Worm (Caenorhabditis elegans) whole organism, young adult: ENCODE data around the gene F41G3.6.

Source experiments
- B0019.2 ChIP-seq: fragments of 200-800 bp; sonication (Bioruptor generic); conservative IDR thresholded peaks from 2 replicates; pipeline ENCODE4 v1.3.6; 2022; ENCODE audit warnings: missing genetic modification reagents, missing genetic modification characterization, missing compliant biosample characterization
- B0261.1 ChIP-seq: sonication (generic microtip); optimal IDR thresholded peaks from 2 replicates; lab custom pipeline; 2016; ENCODE audit warnings: mild to moderate bottlenecking, missing genetic modification characterization, moderate library complexity, missing compliant biosample characterization
- B0336.3 ChIP-seq: fragments of 200-800 bp; sonication (Bioruptor generic); IDR thresholded peaks from 2 replicates; pipeline ENCODE4 v1.3.6; 2022; ENCODE audit warnings: missing genetic modification characterization, missing compliant biosample characterization
- F33H1.4 ChIP-seq: fragments of 200-800 bp; sonication (Bioruptor generic); IDR thresholded peaks from 2 replicates; pipeline ENCODE4 v1.3.6; 2022; ENCODE audit warnings: missing genetic modification reagents, missing genetic modification characterization, missing compliant biosample characterization
- F49E8.2 ChIP-seq: sonication (generic microtip); optimal IDR thresholded peaks from 3 replicates; lab custom pipeline; 2017; ENCODE audit warnings: missing genetic modification characterization, mild to moderate bottlenecking, missing compliant biosample characterization, antibody characterized with exemption, moderate library complexity; ENCODE audit not compliant: insufficient read depth
- F57A8.1 ChIP-seq: fragments of 200-800 bp; sonication (Bioruptor generic); optimal IDR thresholded peaks from 2 replicates; lab custom pipeline; 2018; ENCODE audit warnings: mild to moderate bottlenecking, missing genetic modification characterization, moderate library complexity, missing compliant biosample characterization
- Y53F4B.3 ChIP-seq: fragments of 200-800 bp; sonication (Bioruptor generic); IDR thresholded peaks from 2 replicates; pipeline ENCODE4 v1.3.6; 2022; ENCODE audit warnings: missing genetic modification reagents, missing genetic modification characterization, missing compliant biosample characterization
- Y79H2A.3 ChIP-seq: fragments of 200-800 bp; sonication (Bioruptor generic); conservative IDR thresholded peaks from 2 replicates; pipeline ENCODE4 v1.3.6; 2022; ENCODE audit warnings: missing genetic modification reagents, missing genetic modification characterization, missing compliant biosample characterization
- Y95B8A.8 ChIP-seq: fragments of 200-800 bp; sonication (Bioruptor generic); IDR thresholded peaks from 2 replicates; pipeline ENCODE4 v1.3.6; 2022; ENCODE audit warnings: missing genetic modification reagents, missing genetic modification characterization, missing compliant biosample characterization
- akir-1 ChIP-seq: fragments of 200-800 bp; sonication (Bioruptor generic); optimal IDR thresholded peaks from 2 replicates; lab custom pipeline; 2018; ENCODE audit warnings: mild to moderate bottlenecking, missing genetic modification characterization, moderate library complexity, missing compliant biosample characterization
- ccch-3 ChIP-seq: fragments of 200-800 bp; sonication (Bioruptor generic); optimal IDR thresholded peaks from 2 replicates; lab custom pipeline; 2018; ENCODE audit warnings: mild to moderate bottlenecking, missing genetic modification characterization, missing compliant biosample characterization
- cebp-2 ChIP-seq: fragments of 200-800 bp; sonication (Bioruptor generic); IDR thresholded peaks from 2 replicates; pipeline ENCODE4 v1.3.6; 2022; ENCODE audit warnings: missing genetic modification characterization, missing compliant biosample characterization
- ceh-27 ChIP-seq: fragments of 200-800 bp; sonication (Bioruptor generic); optimal IDR thresholded peaks from 2 replicates; lab custom pipeline; 2018; ENCODE audit warnings: mild to moderate bottlenecking, missing genetic modification characterization, moderate library complexity, missing compliant biosample characterization
- ceh-79 ChIP-seq: sonication (generic microtip); optimal IDR thresholded peaks from 2 replicates; lab custom pipeline; 2017; ENCODE audit warnings: mild to moderate bottlenecking, missing genetic modification characterization, missing compliant biosample characterization
- dpff-1 ChIP-seq: sonication (generic microtip); optimal IDR thresholded peaks from 2 replicates; lab custom pipeline; 2017; ENCODE audit warnings: mild to moderate bottlenecking, missing genetic modification characterization, missing compliant biosample characterization
- egrh-3 ChIP-seq: fragments of 200-800 bp; sonication (Bioruptor generic); IDR thresholded peaks from 2 replicates; pipeline ENCODE4 v1.3.6; 2022; ENCODE audit warnings: missing genetic modification reagents, missing genetic modification characterization, missing compliant biosample characterization
- hmg-1.2 ChIP-seq: fragments of 200-800 bp; sonication (Bioruptor generic); IDR thresholded peaks from 2 replicates; pipeline ENCODE4 v1.3.6; 2022; ENCODE audit warnings: missing genetic modification reagents, missing genetic modification characterization, missing compliant biosample characterization
- hmg-20 ChIP-seq: fragments of 200-800 bp; sonication (Bioruptor generic); IDR thresholded peaks from 2 replicates; pipeline ENCODE4 v1.3.6; 2022; ENCODE audit warnings: missing genetic modification reagents, missing genetic modification characterization, missing compliant biosample characterization
- hsf-1 ChIP-seq: fragments of 200-800 bp; sonication (Bioruptor generic); IDR thresholded peaks from 2 replicates; pipeline ENCODE4 v1.3.6; 2022; ENCODE audit warnings: missing genetic modification reagents, missing genetic modification characterization, missing compliant biosample characterization
- let-526 ChIP-seq: fragments of 200-800 bp; sonication (Bioruptor generic); IDR thresholded peaks from 2 replicates; pipeline ENCODE4 v1.3.6; 2022; ENCODE audit warnings: missing genetic modification reagents, missing genetic modification characterization, missing compliant biosample characterization
- lin-35 ChIP-seq, 3 experiments: fragments of 150-350 bp in 2 of 3; sonication (generic microtip) in 1 of 3; optimal IDR thresholded peaks; 2 replicates each; lab custom pipeline; 2014 to 2018; ENCODE audit warnings: missing biosample characterization in 3 of 3, missing genetic modification characterization in 3 of 3, missing genetic modification reagents in 3 of 3
- lin-54 ChIP-seq: fragments of 200-800 bp; sonication (Bioruptor generic); optimal IDR thresholded peaks from 2 replicates; lab custom pipeline; 2018; ENCODE audit warnings: mild to moderate bottlenecking, missing genetic modification characterization, missing compliant biosample characterization
- lsl-1 ChIP-seq: fragments of 200-800 bp; sonication (Bioruptor generic); optimal IDR thresholded peaks from 2 replicates; lab custom pipeline; 2018; ENCODE audit warnings: mild to moderate bottlenecking, missing genetic modification characterization, moderate library complexity, missing compliant biosample characterization
- madf-8 ChIP-seq: fragments of 200-800 bp; sonication (Bioruptor generic); conservative IDR thresholded peaks from 2 replicates; pipeline ENCODE4 v1.3.6; 2022; ENCODE audit warnings: missing genetic modification reagents, missing genetic modification characterization, missing compliant biosample characterization
- mcd-1 ChIP-seq: fragments of 200-800 bp; sonication (Bioruptor generic); IDR thresholded peaks from 2 replicates; pipeline ENCODE4 v1.3.6; 2022; ENCODE audit warnings: missing genetic modification reagents, missing genetic modification characterization, missing compliant biosample characterization
- mel-28 ChIP-seq: sonication (generic microtip); optimal IDR thresholded peaks from 2 replicates; lab custom pipeline; 2016; ENCODE audit warnings: borderline replicate concordance, mild to moderate bottlenecking, missing genetic modification characterization, missing compliant biosample characterization
- mes-4 ChIP-seq: sonication (generic microtip); optimal IDR thresholded peaks from 2 replicates; lab custom pipeline; 2016; ENCODE audit warnings: missing genotype, missing genetic modification characterization, missing compliant biosample characterization
- mxl-1 ChIP-seq: sonication (generic microtip); optimal IDR thresholded peaks from 2 replicates; lab custom pipeline; 2016; ENCODE audit warnings: missing genetic modification characterization, missing compliant biosample characterization
- nfyb-1 ChIP-seq: fragments of 200-800 bp; sonication (Bioruptor generic); IDR thresholded peaks from 2 replicates; pipeline ENCODE4 v1.3.6; 2022; ENCODE audit warnings: missing genetic modification reagents, missing genetic modification characterization, missing compliant biosample characterization
- nhr-179 ChIP-seq: sonication (generic microtip); optimal IDR thresholded peaks from 2 replicates; lab custom pipeline; 2016; ENCODE audit warnings: mild to moderate bottlenecking, missing genetic modification characterization, missing compliant biosample characterization
- nhr-80 ChIP-seq: sonication (generic microtip); optimal IDR thresholded peaks from 2 replicates; lab custom pipeline; 2016; ENCODE audit warnings: missing genetic modification characterization, missing compliant biosample characterization
- nhr-90 ChIP-seq: sonication (generic microtip); optimal IDR thresholded peaks from 2 replicates; lab custom pipeline; 2016; ENCODE audit warnings: missing genotype, mild to moderate bottlenecking, missing genetic modification characterization, missing compliant biosample characterization
- pbrm-1 ChIP-seq: fragments of 200-800 bp; sonication (Bioruptor generic); IDR thresholded peaks from 2 replicates; pipeline ENCODE4 v1.3.6; 2022; ENCODE audit warnings: missing genetic modification reagents, missing genetic modification characterization, missing compliant biosample characterization
- rec-8 ChIP-seq, 2 experiments: sonication (generic microtip); optimal IDR thresholded peaks; 2 replicates each; lab custom pipeline; 2016; ENCODE audit warnings: mild to moderate bottlenecking in 2 of 2, missing genetic modification characterization in 2 of 2, missing genetic modification reagents in 2 of 2, missing genotype in 2 of 2, missing biosample characterization in 1 of 2, missing compliant biosample characterization in 1 of 2, moderate library complexity in 1 of 2
- repo-1 ChIP-seq: sonication (generic microtip); optimal IDR thresholded peaks from 2 replicates; lab custom pipeline; 2017; ENCODE audit warnings: mild to moderate bottlenecking, missing genetic modification characterization, missing compliant biosample characterization
- rpc-1 ChIP-seq, 2 experiments: fragments of 150-350 bp in 1 of 2; sonication (generic microtip) in 1 of 2; optimal IDR thresholded peaks; 2 replicates each; lab custom pipeline; 2014 to 2018; ENCODE audit warnings: missing biosample characterization in 1 of 2, missing genetic modification characterization in 1 of 2, missing genetic modification reagents in 1 of 2, missing genotype in 1 of 2
- snpc-1.1 ChIP-seq: sonication (generic microtip); optimal IDR thresholded peaks from 2 replicates; lab custom pipeline; 2017; ENCODE audit warnings: missing genetic modification characterization, mild to moderate bottlenecking, missing compliant biosample characterization, antibody characterized with exemption, moderate library complexity, missing genotype, missing genetic modification reagents; ENCODE audit not compliant: insufficient read depth
- sptf-2 ChIP-seq: fragments of 200-800 bp; sonication (Bioruptor generic); optimal IDR thresholded peaks from 2 replicates; lab custom pipeline; 2018; ENCODE audit warnings: mild to moderate bottlenecking, missing genetic modification characterization, missing compliant biosample characterization
- tbp1 ChIP-seq: fragments of 200-800 bp; sonication (Bioruptor generic); optimal IDR thresholded peaks from 2 replicates; lab custom pipeline; 2018; ENCODE audit warnings: mild to moderate bottlenecking, missing genetic modification characterization, missing compliant biosample characterization
- unc-62 ChIP-seq: fragments of 150-350 bp; optimal IDR thresholded peaks from 2 replicates; lab custom pipeline; 2014; ENCODE audit warnings: missing biosample characterization, missing genetic modification reagents, missing genetic modification characterization
- zfh-2 ChIP-seq: fragments of 200-800 bp; sonication (Bioruptor generic); conservative IDR thresholded peaks from 2 replicates; pipeline ENCODE4 v1.3.6; 2022; ENCODE audit warnings: missing genetic modification reagents, missing genetic modification characterization, missing compliant biosample characterization
- zim-3 ChIP-seq: sonication (generic microtip); optimal IDR thresholded peaks from 2 replicates; lab custom pipeline; 2017; ENCODE audit warnings: mild to moderate bottlenecking, missing genetic modification characterization, moderate library complexity, missing compliant biosample characterization
- ztf-22 ChIP-seq: fragments of 200-800 bp; sonication (Bioruptor generic); optimal IDR thresholded peaks from 2 replicates; lab custom pipeline; 2018; ENCODE audit warnings: mild to moderate bottlenecking, missing genetic modification characterization, moderate library complexity, missing compliant biosample characterization
- ztf-25 ChIP-seq: fragments of 200-800 bp; sonication (Bioruptor generic); IDR thresholded peaks from 2 replicates; pipeline ENCODE4 v1.3.6; 2022; ENCODE audit warnings: missing genetic modification reagents, missing genetic modification characterization, missing compliant biosample characterization
- ztf-28 ChIP-seq: fragments of 200-800 bp; sonication (Bioruptor generic); IDR thresholded peaks from 2 replicates; pipeline ENCODE4 v1.3.6; 2022; ENCODE audit warnings: missing genetic modification reagents, missing genetic modification characterization, missing compliant biosample characterization

Gene F41G3.6

ce11 chrII:6716638-6717037 lies 26.1 kb upstream of the F41G3.6 start, which contains the start of the genes T14B4.5 and T14B4.20:
TSS of gene T14B4.5 (plus strand) at chrII:6716863.
TSS of gene T14B4.20 (plus strand) at chrII:6716901.
- TF ChIP-seq let-526 (GFP tag; lab: Robert Waterston, UW) = no peak
- TF ChIP-seq zim-3 (tag; lab: Kevin White, UChicago) = no peak
- no peak for TF ChIP-seq dpff-1 (tag; lab: Kevin White, UChicago)
- peak; percentile 51; the same call in 1 of the 2 replicates for TF ChIP-seq hmg-1.2 (GFP tag; lab: Robert Waterston, UW)
- no peak for TF ChIP-seq hsf-1

DNA sequence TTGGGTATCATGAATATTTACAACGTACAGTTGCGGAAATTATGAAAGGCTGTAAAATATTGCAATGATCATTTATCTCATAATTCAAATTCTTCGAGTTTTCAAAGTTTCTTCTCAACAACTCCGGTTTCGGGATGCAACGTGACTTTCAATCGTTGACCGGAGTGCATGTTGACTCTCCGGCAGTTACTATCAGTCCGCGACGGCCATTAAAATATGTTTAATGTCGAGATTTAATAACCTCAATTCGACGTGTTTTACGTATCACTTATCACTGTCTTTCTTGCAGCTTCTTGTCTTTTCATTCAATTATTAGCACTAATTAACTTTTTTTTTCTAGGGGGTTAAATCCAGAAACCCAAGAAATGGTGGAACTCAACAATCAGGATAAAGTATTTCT lies 24.5 kb upstream of the F41G3.6 start, which contains the start of gene tsp-10:
tsp-10 (plus strand) TSS at position 366 of the 400 bp plus-strand sequence.
- no peak for TF ChIP-seq mcd-1
- TF ChIP-seq B0019.2 (GFP tag; lab: Robert Waterston, UW) = no peak
- TF ChIP-seq F49E8.2 = no peak
- TF ChIP-seq rpc-1 (optimal IDR thresholded peaks at IDR 0.05; lab: Kevin White, UChicago) = no peak
- TF ChIP-seq rpc-1 (tag; optimal IDR thresholded peaks at IDR 0.05; lab: Kevin White, UChicago) = no peak
- TF ChIP-seq nhr-90 = no peak
- TF ChIP-seq mes-4 (tag; lab: Kevin White, UChicago) = no peak
- no peak for TF ChIP-seq Y95B8A.8 (GFP tag; lab: Robert Waterston, UW)
- no peak for TF ChIP-seq unc-62 (GFP tag; lab: Kevin White, UChicago)
- TF ChIP-seq rec-8 (tag; optimal IDR thresholded peaks at IDR 0.05; lab: Kevin White, UChicago) = no peak
- TF ChIP-seq lin-35 (GFP tag; optimal IDR thresholded peaks at IDR 0.05; lab: Kevin White, UChicago) = no peak
- no peak for TF ChIP-seq Y53F4B.3 (GFP tag; lab: Robert Waterston, UW)
- no peak for TF ChIP-seq repo-1 (tag; lab: Kevin White, UChicago)
- no peak for TF ChIP-seq nfyb-1 (GFP tag; lab: Robert Waterston, UW)

DNA sequence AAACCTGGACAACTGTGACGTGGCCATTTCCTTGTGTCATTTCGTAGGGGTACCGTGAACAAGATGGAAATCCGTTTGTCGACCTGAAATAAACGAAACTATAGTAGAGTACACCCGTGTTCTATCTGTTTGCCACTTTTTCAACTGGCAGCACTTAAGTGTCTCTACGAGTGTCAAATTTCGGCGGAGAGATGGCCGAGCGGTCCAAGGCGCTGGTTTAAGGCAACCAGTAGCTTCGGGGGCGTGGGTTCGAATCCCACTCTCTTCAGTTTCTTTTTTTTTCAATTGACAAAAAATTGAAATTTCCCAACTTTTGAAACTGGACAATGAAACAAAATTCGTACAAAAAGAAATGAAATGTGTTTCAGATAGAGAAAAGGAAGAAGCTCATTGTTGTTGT lies 21.1 kb upstream of the F41G3.6 start:
- TF ChIP-seq hmg-1.2 (GFP tag; lab: Robert Waterston, UW) (peak; percentile 67), madf-8 (GFP tag; lab: Robert Waterston, UW) (no peak), egrh-3 (GFP tag; lab: Robert Waterston, UW) (peak; percentile 44; the same call in 1 of the 2 replicates), hmg-20 (GFP tag; lab: Robert Waterston, UW) (no peak), ccch-3 (GFP tag; lab: Kevin White, UChicago) (no peak), Y79H2A.3 (GFP tag; lab: Robert Waterston, UW) (no peak), cebp-2 (GFP tag; lab: Robert Waterston, UW) (no peak), F33H1.4 (GFP tag; lab: Robert Waterston, UW) (no peak; the same call in 1 of the 2 replicates), ztf-28 (GFP tag; lab: Robert Waterston, UW) (peak; percentile 65; the same call in 1 of the 2 replicates), mel-28 (tag; lab: Kevin White, UChicago) (no peak), tbp1 (GFP tag; lab: Kevin White, UChicago) (peak; percentile 95), ztf-22 (GFP tag; lab: Kevin White, UChicago) (no peak), ceh-27 (GFP tag; lab: Kevin White, UChicago) (peak; percentile 41), F57A8.1 (GFP tag; lab: Kevin White, UChicago) (no peak), lin-54 (GFP tag; lab: Kevin White, UChicago) (no peak), nhr-179 (tag; lab: Kevin White, UChicago) (no peak), unc-62 (GFP tag; lab: Kevin White, UChicago) (no peak), snpc-1.1 (tag; lab: Kevin White, UChicago) (peak; percentile 14), zfh-2 (no peak), ztf-25 (GFP tag; lab: Robert Waterston, UW) (0 out of 2 replicates have a peak, but pooled peaks have one; percentile 45), ceh-79 (tag; lab: Kevin White, UChicago) (peak; percentile 38), mxl-1 (no peak), B0336.3 (no peak), pbrm-1 (GFP tag; lab: Robert Waterston, UW) (no peak), lsl-1 (GFP tag; lab: Kevin White, UChicago) (no peak), akir-1 (no peak), nhr-80 (tag; lab: Kevin White, UChicago) (no peak), B0261.1 (tag; lab: Kevin White, UChicago) (peak; percentile 85), sptf-2 (GFP tag; lab: Kevin White, UChicago) (no peak)
